Fruit fly (Drosophila melanogaster): ENCODE results near the gene obst-G.
A peak's percentile ranks its signal among the peaks of the same experiment; 100 is the strongest.

obst-G gene

DNA sequence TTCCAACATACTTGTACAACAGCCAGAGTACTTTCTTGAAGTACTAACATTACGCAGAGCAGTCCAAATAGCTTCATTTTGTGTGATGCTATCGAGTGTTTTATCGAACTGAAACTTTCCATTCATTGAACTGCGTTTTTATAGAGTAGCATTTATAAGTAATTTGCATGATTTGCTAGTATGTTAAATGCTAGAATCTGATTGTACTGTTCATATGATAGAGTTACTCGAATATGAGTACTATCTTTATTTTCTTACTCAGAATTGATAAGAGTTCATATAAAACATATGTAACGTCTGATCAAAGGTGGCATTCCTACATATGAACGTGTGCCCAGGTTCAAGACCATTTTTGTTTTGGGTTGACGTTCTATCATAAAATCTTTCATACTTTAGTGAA is at the start of gene obst-G:
Gene obst-G (minus strand): TSS at position 101 of the 400 bp plus-strand sequence.
- TF ChIP-seq CG17801 (GFP tag; optimal IDR thresholded peaks at IDR 0.05; ENCODE audit: partially characterized antibody): no peak

DNA sequence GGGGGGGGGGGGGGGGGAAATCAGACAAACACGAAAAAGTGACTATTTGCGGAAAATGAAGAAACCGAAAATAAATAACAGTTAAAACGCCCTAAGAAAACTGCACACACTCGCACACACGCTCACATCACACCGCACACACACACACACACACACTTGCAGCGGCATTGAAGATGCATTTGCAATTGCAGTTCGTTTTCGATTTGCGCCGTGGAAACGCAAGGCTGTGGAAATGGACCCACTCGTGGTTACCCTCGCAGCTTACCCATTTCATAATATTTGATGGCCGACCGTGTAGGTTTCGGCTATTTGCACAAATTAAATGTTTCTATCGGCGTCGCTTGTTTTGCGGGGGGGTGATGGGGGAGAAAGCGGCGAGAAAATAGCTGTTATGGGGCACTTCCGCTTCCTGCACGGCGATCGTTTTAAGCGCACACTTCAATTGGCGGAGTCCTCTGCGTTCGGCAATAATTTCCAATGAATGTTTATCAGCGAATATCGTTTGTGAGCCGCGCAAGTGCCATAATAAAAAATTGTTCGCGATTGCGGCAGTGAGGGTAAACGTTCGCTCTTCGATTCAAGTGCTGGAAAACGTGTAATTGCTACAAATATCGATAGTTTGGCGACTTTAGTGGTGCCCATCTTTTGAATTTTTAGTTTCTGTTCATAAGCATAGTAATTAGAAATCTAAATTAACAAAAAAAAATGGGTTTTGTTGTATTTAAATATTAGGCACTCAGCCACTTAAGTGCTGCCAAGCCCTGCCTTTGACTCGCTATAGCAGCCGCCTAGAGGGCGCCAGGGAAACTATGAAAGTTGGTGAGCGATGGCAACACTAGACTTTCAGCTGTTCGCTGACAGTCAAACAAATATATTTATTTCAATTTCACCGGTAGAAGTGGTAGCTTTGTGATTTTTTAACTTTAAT is 49.5 kb upstream of the obst-G start, which contains the start of the genes Pop2 and CG6928:
Gene Pop2 (minus strand): TSS at position 595 of the 928 bp plus-strand sequence.
Gene CG6928 (plus strand): TSS at position 835 of the 928 bp plus-strand sequence.
- TF ChIP-seq CG17801 (GFP tag; optimal IDR thresholded peaks at IDR 0.05; ENCODE audit: partially characterized antibody): peak; percentile 44

DNA sequence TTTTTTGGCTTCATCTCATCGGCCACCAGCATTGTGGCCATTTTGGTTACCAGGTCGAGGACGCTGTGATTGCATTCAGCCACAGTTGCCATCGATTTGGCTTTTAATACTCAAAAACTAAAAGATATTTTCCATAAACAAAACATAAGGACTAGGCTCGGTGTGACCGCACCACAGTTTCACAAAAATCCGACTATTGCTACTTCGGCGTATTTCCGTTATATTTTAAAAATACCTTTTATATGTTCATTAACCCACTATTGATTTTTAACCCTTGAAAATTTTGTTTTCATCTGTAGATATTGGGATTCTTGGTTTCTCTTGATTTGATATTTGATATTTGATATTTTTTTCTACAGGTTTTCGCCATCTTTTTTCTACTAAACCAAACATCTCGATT is 44.8 kb upstream of the obst-G start, which contains the start of gene Grip163:
Gene Grip163 (minus strand): TSS at position 180 of the 400 bp plus-strand sequence.
- TF ChIP-seq CG17801 (GFP tag; optimal IDR thresholded peaks at IDR 0.05; ENCODE audit: partially characterized antibody): no peak

DNA sequence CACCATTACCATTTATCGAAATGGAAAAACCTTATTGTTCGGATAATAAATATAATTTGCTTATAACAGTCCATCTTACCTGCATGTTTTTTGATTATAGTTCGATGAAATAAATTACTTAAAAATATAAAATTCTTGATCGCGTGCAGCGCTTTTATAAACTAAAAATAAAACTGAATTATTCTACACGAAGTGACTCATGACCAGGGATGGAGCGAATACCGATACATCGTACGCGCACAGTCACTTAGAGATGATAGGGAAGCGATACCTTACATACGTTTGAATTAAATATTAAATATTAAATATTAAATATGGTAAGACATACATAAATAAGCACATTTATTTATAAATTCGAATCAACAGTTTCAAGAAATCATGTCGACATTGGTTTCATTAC is 39.8 kb upstream of the obst-G start, which contains the start of gene viaf:
Gene viaf (minus strand): TSS at position 220 of the 400 bp plus-strand sequence.
- peak; percentile 68 for TF ChIP-seq CG17801 (GFP tag; optimal IDR thresholded peaks at IDR 0.05; ENCODE audit: partially characterized antibody)

dm6 chr3L:11990436-11990835 is 37.3 kb upstream of the obst-G start, which contains the start of gene CG6931:
TSS of gene CG6931 (plus strand) at chr3L:11990736.
- TF ChIP-seq CG17801 (GFP tag; optimal IDR thresholded peaks at IDR 0.05; ENCODE audit: partially characterized antibody): no peak

dm6 chr3L:11984606-11985005 is 31.5 kb upstream of the obst-G start, which contains the start of gene CG6938:
TSS of gene CG6938 (plus strand) at chr3L:11984906.
- TF ChIP-seq CG17801 (GFP tag; optimal IDR thresholded peaks at IDR 0.05; ENCODE audit: partially characterized antibody): no peak

DNA sequence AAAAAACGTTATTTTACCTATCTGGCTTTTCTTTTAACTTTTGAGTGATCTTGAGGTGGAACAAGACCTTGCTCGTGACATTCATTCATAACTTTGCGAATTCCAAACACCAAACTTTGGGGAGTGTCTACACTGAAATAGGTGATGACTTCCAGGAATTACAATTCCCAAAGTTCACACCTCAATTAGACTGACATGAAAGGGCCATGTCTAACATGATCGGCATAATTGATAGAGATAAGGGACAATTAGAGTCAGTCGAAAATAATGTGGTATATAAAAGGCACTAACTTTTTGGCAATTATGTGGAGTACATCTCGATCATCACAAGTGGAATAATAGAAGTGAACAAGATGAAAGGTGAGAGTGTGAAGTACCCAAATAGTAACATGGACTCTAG is 22.7 kb upstream of the obst-G start, which contains the start of gene CG43896:
Gene CG43896 (plus strand): TSS at position 301 of the 400 bp plus-strand sequence.
- TF ChIP-seq CG17801 (GFP tag; optimal IDR thresholded peaks at IDR 0.05; ENCODE audit: partially characterized antibody): no peak

dm6 chr3L:11974605-11975004 is 21.5 kb upstream of the obst-G start, which contains the start of gene CG14125:
TSS of gene CG14125 (plus strand) at chr3L:11974905.
- TF ChIP-seq CG17801 (GFP tag; optimal IDR thresholded peaks at IDR 0.05; ENCODE audit: partially characterized antibody): no peak

DNA sequence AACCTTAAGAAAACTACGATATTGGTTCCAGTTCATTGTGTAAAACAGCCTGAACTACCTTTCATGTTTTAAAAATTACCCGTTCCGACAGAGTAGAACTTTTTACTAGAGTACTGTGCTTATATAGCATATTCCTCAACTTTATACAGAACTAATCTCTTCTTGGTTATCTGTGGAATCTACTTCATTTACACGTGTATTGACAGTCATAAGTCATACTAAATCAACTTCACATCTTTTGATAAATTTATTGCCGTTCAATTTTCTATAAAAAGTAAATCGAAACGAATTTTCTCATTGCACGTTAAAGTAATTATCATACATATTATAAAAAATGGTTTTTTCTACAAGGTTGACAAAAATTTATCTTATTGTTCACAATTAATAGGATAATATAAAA is 20.6 kb upstream of the obst-G start, which contains the start of gene CG42397:
Gene CG42397 (minus strand): TSS at position 101 of the 400 bp plus-strand sequence.
- TF ChIP-seq CG17801 (GFP tag; optimal IDR thresholded peaks at IDR 0.05; ENCODE audit: partially characterized antibody): no peak

DNA sequence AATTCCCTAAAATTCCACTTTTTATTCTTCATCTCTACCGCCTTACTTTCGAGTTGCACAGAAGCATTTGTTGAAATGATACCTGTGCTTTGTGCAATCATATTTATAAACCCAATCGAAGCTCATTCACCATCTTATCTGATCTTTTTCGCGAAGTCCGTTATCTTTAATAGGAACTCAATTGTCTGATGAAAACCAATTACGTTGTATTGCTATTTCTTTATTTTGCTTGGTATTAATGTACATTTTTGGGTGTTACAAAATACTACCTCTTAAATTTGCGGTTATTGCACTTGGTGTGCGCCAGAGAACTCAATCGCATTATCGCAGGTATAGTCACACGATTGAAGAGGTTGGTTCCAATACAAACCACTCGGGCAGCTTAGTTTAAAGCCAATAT is 19.8 kb upstream of the obst-G start, which contains the start of gene Muc68E:
Gene Muc68E (minus strand): TSS at position 101 of the 400 bp plus-strand sequence.
- TF ChIP-seq CG17801 (GFP tag; optimal IDR thresholded peaks at IDR 0.05; ENCODE audit: partially characterized antibody): no peak

DNA sequence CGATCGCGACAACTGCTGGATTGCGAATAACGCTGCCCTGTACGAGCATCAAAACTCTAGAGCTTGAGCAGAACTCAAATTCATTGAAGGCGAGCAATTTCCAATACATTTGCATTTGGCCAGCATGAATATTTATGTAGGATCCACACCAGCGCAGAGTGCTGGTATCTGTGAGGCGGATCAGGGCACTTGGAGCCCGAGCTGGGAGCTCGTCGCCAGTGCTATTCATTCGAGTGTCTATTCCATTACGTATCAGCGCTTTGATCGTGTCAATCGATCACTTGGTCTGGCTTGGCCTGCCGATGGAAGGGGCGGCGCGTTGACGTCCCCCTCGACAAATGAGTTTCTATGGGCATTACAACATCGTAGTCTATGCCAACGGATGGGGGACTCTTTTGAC is 13.0 kb upstream of the obst-G start, which contains the start of gene prc:
Gene prc (minus strand): TSS at position 28 of the 400 bp plus-strand sequence.
- TF ChIP-seq CG17801 (GFP tag; optimal IDR thresholded peaks at IDR 0.05; ENCODE audit: partially characterized antibody): no peak

- no peak for TF ChIP-seq CG17801 (GFP tag; optimal IDR thresholded peaks at IDR 0.05; ENCODE audit: partially characterized antibody)
Observed at dm6 chr3L:11957669-11958333, 4.7 kb upstream of the obst-G start, which contains the start of the genes CG11570 and CG43294. TSS of gene CG11570 (minus strand) at chr3L:11957769. TSS of gene CG43294 (plus strand) at chr3L:11958283.

DNA sequence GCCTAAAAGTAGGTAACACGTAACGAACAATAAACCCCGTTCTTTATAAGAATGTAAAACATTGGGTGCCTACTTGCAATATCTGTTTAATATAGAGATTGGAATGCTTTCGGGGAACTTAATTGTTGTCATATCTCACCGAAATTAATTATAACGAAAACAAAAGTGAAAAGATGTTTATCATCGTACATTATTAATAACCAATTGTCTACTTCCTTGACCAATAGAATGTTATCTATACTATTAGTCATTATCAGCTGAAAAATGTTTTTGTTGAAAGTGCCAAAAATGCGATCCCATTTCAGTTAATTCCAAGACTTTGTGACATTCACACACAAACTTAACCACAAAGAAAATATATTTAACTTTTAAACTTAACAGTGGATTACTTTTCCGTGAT is 666 bp upstream of the obst-G start, which contains the start of gene CG7248:
Gene CG7248 (plus strand): TSS at position 301 of the 400 bp plus-strand sequence.
- TF ChIP-seq CG17801 (GFP tag; optimal IDR thresholded peaks at IDR 0.05; ENCODE audit: partially characterized antibody): no peak

DNA sequence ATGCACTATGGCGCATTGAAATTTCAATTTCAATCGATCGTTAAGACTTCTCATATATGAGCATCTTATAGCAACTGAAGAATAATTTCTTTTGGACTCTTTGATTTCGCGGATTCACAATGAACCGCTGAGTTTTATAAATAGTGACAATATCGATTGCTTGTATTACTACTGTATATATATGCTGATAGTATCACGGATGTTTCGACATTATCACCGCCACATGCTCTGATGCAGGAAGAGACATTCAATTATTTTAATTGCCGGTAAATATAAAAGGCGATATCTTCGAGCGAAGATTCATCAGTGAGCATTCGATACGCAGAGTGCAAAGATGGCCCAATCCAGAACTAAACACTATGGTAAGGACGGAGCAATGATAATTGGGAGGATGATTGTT is 3.6 kb downstream of the obst-G start, which contains the start of gene CG17826:
Gene CG17826 (plus strand): TSS at position 301 of the 400 bp plus-strand sequence.
- no peak for TF ChIP-seq CG17801 (GFP tag; optimal IDR thresholded peaks at IDR 0.05; ENCODE audit: partially characterized antibody)
